Fruit fly (Drosophila melanogaster) whole organism, adult: ENCODE results near the gene sNPF.

Experiments
- CG11617 ChIP-seq: fragments of 200-800 bp; sonication (Bioruptor generic); optimal IDR thresholded peaks from 2 replicates; lab custom pipeline; 2017; ENCODE audit warnings: mild to moderate bottlenecking, missing biosample characterization, missing genetic modification reagents, missing genetic modification characterization
- CG12768 ChIP-seq: fragments of 200-800 bp; sonication (Bioruptor generic); optimal IDR thresholded peaks from 2 replicates; lab custom pipeline; 2017; ENCODE audit warnings: missing biosample characterization, missing genetic modification characterization, mild to moderate bottlenecking, moderate library complexity, missing genetic modification reagents
- CG14711 ChIP-seq: fragments of 200-800 bp; sonication (Bioruptor generic); optimal IDR thresholded peaks from 2 replicates; lab custom pipeline; 2018; ENCODE audit warnings: missing biosample characterization, mild to moderate bottlenecking, missing genetic modification characterization, moderate library complexity
- CG1620 ChIP-seq: fragments of 200-800 bp; sonication (Bioruptor generic); optimal IDR thresholded peaks from 2 replicates; lab custom pipeline; 2016; ENCODE audit warnings: missing biosample characterization, missing genetic modification characterization
- CG33017 ChIP-seq: fragments of 200-800 bp; sonication (Bioruptor generic); optimal IDR thresholded peaks from 2 replicates; lab custom pipeline; 2018; ENCODE audit warnings: missing biosample characterization, mild to moderate bottlenecking, missing genetic modification characterization, moderate library complexity
- CG5204 ChIP-seq: fragments of 200-800 bp; sonication (Bioruptor generic); optimal IDR thresholded peaks from 2 replicates; lab custom pipeline; 2016; ENCODE audit warnings: missing biosample characterization, missing genetic modification characterization
- CG7045 ChIP-seq: fragments of 200-800 bp; sonication (Bioruptor generic); optimal IDR thresholded peaks from 2 replicates; lab custom pipeline; 2017; ENCODE audit warnings: missing biosample characterization, mild to moderate bottlenecking, missing genetic modification characterization
- CG7101 ChIP-seq: fragments of 200-800 bp; sonication (Bioruptor generic); optimal IDR thresholded peaks from 2 replicates; lab custom pipeline; 2018; ENCODE audit warnings: missing biosample characterization, mild to moderate bottlenecking, missing genetic modification characterization, moderate library complexity
- Clk ChIP-seq: fragments of 200-800 bp; sonication (Bioruptor generic); optimal IDR thresholded peaks from 2 replicates; lab custom pipeline; 2017; ENCODE audit warnings: missing biosample characterization, missing genetic modification characterization
- Crg-1 ChIP-seq: fragments of 200-800 bp; sonication (Bioruptor generic); optimal IDR thresholded peaks from 2 replicates; lab custom pipeline; 2016; ENCODE audit warnings: missing biosample characterization, missing genetic modification characterization
- Hr96 ChIP-seq: fragments of 200-800 bp; sonication (Bioruptor generic); optimal IDR thresholded peaks from 2 replicates; lab custom pipeline; 2016; ENCODE audit warnings: missing biosample characterization, missing genetic modification characterization
- Mnt ChIP-seq: fragments of 200-800 bp; sonication (Bioruptor generic); optimal IDR thresholded peaks from 2 replicates; lab custom pipeline; 2016; ENCODE audit warnings: missing biosample characterization, mild to moderate bottlenecking, missing genetic modification characterization
- bab1 ChIP-seq: fragments of 200-800 bp; sonication (Bioruptor generic); optimal IDR thresholded peaks from 3 replicates; lab custom pipeline; 2019; ENCODE audit warnings: missing biosample characterization, mild to moderate bottlenecking, missing genetic modification characterization, moderate library complexity
- cic ChIP-seq: fragments of 200-800 bp; sonication (Bioruptor generic); optimal IDR thresholded peaks from 2 replicates; lab custom pipeline; 2017; ENCODE audit warnings: missing biosample characterization, mild to moderate bottlenecking, missing genetic modification characterization, moderate library complexity
- cnc ChIP-seq, 2 experiments: fragments of >200 bp; optimal IDR thresholded peaks; 2 replicates each; lab custom pipeline; 2017
- kay ChIP-seq: fragments of 200-800 bp; sonication (Bioruptor generic); peaks from one replicate; lab custom pipeline; 2016; ENCODE audit warnings: missing biosample characterization, missing genetic modification characterization, borderline replicate concordance
- ovo ChIP-seq: fragments of 200-800 bp; sonication (Bioruptor generic); optimal IDR thresholded peaks from 2 replicates; lab custom pipeline; 2016; ENCODE audit warnings: missing biosample characterization, missing genetic modification characterization
- pad ChIP-seq: fragments of 200-800 bp; sonication (Bioruptor generic); optimal IDR thresholded peaks from 3 replicates; lab custom pipeline; 2017; ENCODE audit warnings: missing biosample characterization, missing genetic modification characterization, mild to moderate bottlenecking, moderate library complexity, missing genetic modification reagents
- tj ChIP-seq: fragments of 200-800 bp; sonication (Bioruptor generic); optimal IDR thresholded peaks from 3 replicates; lab custom pipeline; 2017; ENCODE audit warnings: missing biosample characterization, mild to moderate bottlenecking, missing genetic modification characterization, moderate library complexity
- toe ChIP-seq: fragments of 200-800 bp; sonication (Bioruptor generic); optimal IDR thresholded peaks from 2 replicates; lab custom pipeline; 2016; ENCODE audit warnings: missing biosample characterization, missing genetic modification characterization

The sNPF gene

dm6 chr2L:20084785-20085555 is 57.3 kb downstream of the sNPF start, which contains the start of gene fok:
Gene fok, minus strand, starts transcription at chr2L:20085070.
- TF ChIP-seq ovo, result peak; percentile 95
- TF ChIP-seq CG1620 (GFP tag; lab: Kevin White, UChicago), result peak; percentile 92
- peak; percentile 99 for TF ChIP-seq kay (GFP tag; lab: Kevin White, UChicago)
- peak; percentile 98 for TF ChIP-seq CG12768 (GFP tag; lab: Kevin White, UChicago)
- peak; percentile 98 for TF ChIP-seq toe
- TF ChIP-seq Mnt, result peak; percentile 96
- peak; percentile 98 for TF ChIP-seq CG33017 (tag; lab: Kevin White, UChicago)
- no peak for TF ChIP-seq cnc (optimal IDR thresholded peaks at IDR 0.05; lab: Kevin White, UChicago)
- TF ChIP-seq Crg-1 (GFP tag; lab: Kevin White, UChicago), result peak; percentile 92
- peak; percentile 96 for TF ChIP-seq Clk
- TF ChIP-seq CG14711, result peak; percentile 91
- TF ChIP-seq cic (GFP tag; lab: Kevin White, UChicago), result peak; percentile 98
- TF ChIP-seq Hr96 (GFP tag; lab: Kevin White, UChicago), result peak; percentile 98
- peak; percentile 97 for TF ChIP-seq bab1 (GFP tag; lab: Kevin White, UChicago)
- peak; percentile 98 for TF ChIP-seq CG7101 (tag; lab: Kevin White, UChicago)
- TF ChIP-seq pad (GFP tag; lab: Kevin White, UChicago), result peak; percentile 93
- TF ChIP-seq tj, result peak; percentile 91
- TF ChIP-seq CG5204, result peak; percentile 98
- peak; percentile 98 for TF ChIP-seq CG7045 (GFP tag; lab: Kevin White, UChicago)
- TF ChIP-seq CG11617 (GFP tag; lab: Kevin White, UChicago), result peak; percentile 98

dm6 chr2L:20086295-20087096 is 58.8 kb downstream of the sNPF start:
- TF ChIP-seq cic (GFP tag; lab: Kevin White, UChicago), result peak; percentile 95
- TF ChIP-seq cnc (optimal IDR thresholded peaks at IDR 0.05; lab: Kevin White, UChicago), result no peak
- peak; percentile 90 for TF ChIP-seq CG11617 (GFP tag; lab: Kevin White, UChicago)
- peak; percentile 93 for TF ChIP-seq CG7101 (tag; lab: Kevin White, UChicago)
- peak; percentile 67 for TF ChIP-seq CG7045 (GFP tag; lab: Kevin White, UChicago)
- TF ChIP-seq bab1 (GFP tag; lab: Kevin White, UChicago), result peak; percentile 31
- TF ChIP-seq Clk, result peak; percentile 65
- peak; percentile 29 for TF ChIP-seq toe
- TF ChIP-seq CG5204, result peak; percentile 86
- peak; percentile 89 for TF ChIP-seq Mnt
- TF ChIP-seq CG33017 (tag; lab: Kevin White, UChicago), result peak; percentile 94
- TF ChIP-seq tj, result peak; percentile 77
- TF ChIP-seq CG14711, result peak; percentile 90
- peak; percentile 76 for TF ChIP-seq Hr96 (GFP tag; lab: Kevin White, UChicago)
- peak; percentile 30 for TF ChIP-seq CG1620 (GFP tag; lab: Kevin White, UChicago)
- TF ChIP-seq kay (GFP tag; lab: Kevin White, UChicago), result no peak
- TF ChIP-seq ovo, result peak; percentile 76
- TF ChIP-seq pad (GFP tag; lab: Kevin White, UChicago), result peak; percentile 61
- TF ChIP-seq Crg-1 (GFP tag; lab: Kevin White, UChicago), result peak; percentile 62
- TF ChIP-seq CG12768 (GFP tag; lab: Kevin White, UChicago), result peak; percentile 92

- TF ChIP-seq cnc (optimal IDR thresholded peaks at IDR 0.05; lab: Kevin White, UChicago), result no peak
- TF ChIP-seq Mnt, result peak; percentile 95
- TF ChIP-seq ovo, result peak; percentile 98
- TF ChIP-seq pad (GFP tag; lab: Kevin White, UChicago), result peak; percentile 92
- TF ChIP-seq CG7101 (tag; lab: Kevin White, UChicago), result peak; percentile 98
- TF ChIP-seq toe, result peak; percentile 99
- TF ChIP-seq CG5204, result peak; percentile 99
- peak; percentile 90 for TF ChIP-seq cic (GFP tag; lab: Kevin White, UChicago)
- peak; percentile 90 for TF ChIP-seq tj
- peak; percentile 97 for TF ChIP-seq Clk
- TF ChIP-seq kay (GFP tag; lab: Kevin White, UChicago), result no peak
- TF ChIP-seq CG14711, result peak; percentile 95
- peak; percentile 99 for TF ChIP-seq bab1 (GFP tag; lab: Kevin White, UChicago)
- peak; percentile 98 for TF ChIP-seq CG1620 (GFP tag; lab: Kevin White, UChicago)
- TF ChIP-seq CG33017 (tag; lab: Kevin White, UChicago), result peak; percentile 98
- peak; percentile 99 for TF ChIP-seq CG11617 (GFP tag; lab: Kevin White, UChicago)
- peak; percentile 99 for TF ChIP-seq CG12768 (GFP tag; lab: Kevin White, UChicago)
- TF ChIP-seq CG7045 (GFP tag; lab: Kevin White, UChicago), result peak; percentile 98
- TF ChIP-seq Hr96 (GFP tag; lab: Kevin White, UChicago), result peak; percentile 98
- peak; percentile 98 for TF ChIP-seq Crg-1 (GFP tag; lab: Kevin White, UChicago)
Observed at dm6 chr2L:20091094-20091679, 63.5 kb downstream of the sNPF start, which contains the start of the genes CG10747 and Pyroxd1. Gene CG10747, minus strand, starts transcription at chr2L:20091348. Gene Pyroxd1, plus strand, starts transcription at chr2L:20091435.

- TF ChIP-seq cic (GFP tag; lab: Kevin White, UChicago) (peak; percentile 25), bab1 (GFP tag; lab: Kevin White, UChicago) (peak; percentile 31), Hr96 (GFP tag; lab: Kevin White, UChicago) (peak; percentile 0), CG14711 (peak; percentile 55), CG11617 (GFP tag; lab: Kevin White, UChicago) (peak; percentile 59), Crg-1 (GFP tag; lab: Kevin White, UChicago) (peak; percentile 36), CG12768 (GFP tag; lab: Kevin White, UChicago) (no peak), Clk (peak; percentile 36), kay (GFP tag; lab: Kevin White, UChicago) (no peak), CG33017 (tag; lab: Kevin White, UChicago) (peak; percentile 12), toe (peak; percentile 85), pad (GFP tag; lab: Kevin White, UChicago) (peak; percentile 37), tj (peak; percentile 57), CG5204 (peak; percentile 52), CG1620 (GFP tag; lab: Kevin White, UChicago) (peak; percentile 55), CG7045 (GFP tag; lab: Kevin White, UChicago) (peak; percentile 21), CG7101 (tag; lab: Kevin White, UChicago) (peak; percentile 61), Mnt (peak; percentile 71), cnc (optimal IDR thresholded peaks at IDR 0.05; lab: Kevin White, UChicago) (no peak), ovo (no peak)
Observed at dm6 chr2L:20093794-20094193, 66.1 kb downstream of the sNPF start, which contains the start of the genes Taf13 and nesd. Gene Taf13, minus strand, starts transcription at chr2L:20093849. Gene nesd, plus strand, starts transcription at chr2L:20093972.
